Fruit fly (Drosophila melanogaster): ENCODE data around the gene gcm2.

The gcm2 gene

dm6 chr2L:9562713-9563112 lies 45.6 kb upstream of the gcm2 start (continued):
- TF ChIP-seq ERR (GFP tag; optimal IDR thresholded peaks at IDR 0.05) (no peak), lab (GFP tag; optimal IDR thresholded peaks at IDR 0.05) (peak; percentile 35), psq (GFP tag; optimal IDR thresholded peaks at IDR 0.05) (no peak), zen (tag; optimal IDR thresholded peaks at IDR 0.05) (no peak), abd-A (tag; optimal IDR thresholded peaks at IDR 0.05) (peak; percentile 29), dmrt99B (tag; optimal IDR thresholded peaks at IDR 0.05) (peak; percentile 8), CG10321 (GFP tag; IDR thresholded peaks at IDR 0.05) (no peak), slbo (GFP tag; IDR thresholded peaks at IDR 0.05) (no peak), da (GFP tag; optimal IDR thresholded peaks at IDR 0.05) (no peak), CG8359 (GFP tag; optimal IDR thresholded peaks at IDR 0.05; ENCODE audit: borderline replicate concordance) (no peak), CG2120 (GFP tag; optimal IDR thresholded peaks at IDR 0.05) (peak; percentile 7), fd102C (GFP tag; optimal IDR thresholded peaks at IDR 0.05) (no peak), HHEX (GFP tag; optimal IDR thresholded peaks at IDR 0.05) (no peak), CG32772 (GFP tag; IDR thresholded peaks at IDR 0.05) (no peak), luna (GFP tag; optimal IDR thresholded peaks at IDR 0.05) (no peak), CG13894 (tag; optimal IDR thresholded peaks at IDR 0.05) (peak; percentile 11), CG11504 (tag; optimal IDR thresholded peaks at IDR 0.05) (peak; percentile 19), row (GFP tag; IDR thresholded peaks at IDR 0.05) (peak; percentile 22; the same call in 1 of the 3 replicates), CG8290 (GFP tag; optimal IDR thresholded peaks at IDR 0.05) (no peak), CG8290 (tag; optimal IDR thresholded peaks at IDR 0.05) (peak in 1 of 2 experiments; percentile 41), CG18599 (GFP tag; optimal IDR thresholded peaks at IDR 0.05) (peak; percentile 60), CG9932 (GFP tag; IDR thresholded peaks at IDR 0.05) (peak; percentile 51), Deaf1 (tag; optimal IDR thresholded peaks at IDR 0.05) (no peak), D19B (GFP tag; optimal IDR thresholded peaks at IDR 0.05) (no peak), tna (GFP tag; IDR thresholded peaks at IDR 0.05; ENCODE audit: partially characterized antibody) (no peak), org-1 (GFP tag; optimal IDR thresholded peaks at IDR 0.05) (no peak), BEAF-32 (GFP tag; optimal IDR thresholded peaks at IDR 0.05) (no peak), CG7839 (tag; optimal IDR thresholded peaks at IDR 0.05) (peak; percentile 10), CG4854 (GFP tag; optimal IDR thresholded peaks at IDR 0.05) (no peak), Sox100B (GFP tag; optimal IDR thresholded peaks at IDR 0.05) (no peak), Taf1 (GFP tag; IDR thresholded peaks at IDR 0.05) (no peak), pros (GFP tag; optimal IDR thresholded peaks at IDR 0.05) (no peak), unc-4 (GFP tag; IDR thresholded peaks at IDR 0.05; ENCODE audit: partially characterized antibody) (no peak), yki (optimal IDR thresholded peaks at IDR 0.05) (no peak), CG17568 (GFP tag; optimal IDR thresholded peaks at IDR 0.05) (no peak), CG16815 (GFP tag; optimal IDR thresholded peaks at IDR 0.05) (no peak), Fer1 (GFP tag; optimal IDR thresholded peaks at IDR 0.05) (peak; percentile 36), Sox102F (GFP tag; optimal IDR thresholded peaks at IDR 0.05) (no peak), lov (optimal IDR thresholded peaks at IDR 0.05) (no peak), lov (GFP tag; IDR thresholded peaks at IDR 0.05) (0 out of 3 replicates have a peak, but pooled peaks have one; percentile 20), hbn (GFP tag; IDR thresholded peaks at IDR 0.05; ENCODE audit: partially characterized antibody) (no peak), Fer3 (tag; optimal IDR thresholded peaks at IDR 0.05) (no peak), knrl (GFP tag; IDR thresholded peaks at IDR 0.05; ENCODE audit: partially characterized antibody) (no peak), CG2712 (tag; optimal IDR thresholded peaks at IDR 0.05) (no peak), gsb (GFP tag; IDR thresholded peaks at IDR 0.05) (no peak), her (GFP tag; optimal IDR thresholded peaks at IDR 0.05) (no peak), pita (GFP tag; optimal IDR thresholded peaks at IDR 0.05) (no peak), CG11560 (tag; IDR thresholded peaks at IDR 0.05) (no peak), CG4360 (GFP tag; IDR thresholded peaks at IDR 0.05) (no peak), CG1529 (GFP tag; optimal IDR thresholded peaks at IDR 0.05) (no peak), Lpt (GFP tag; optimal IDR thresholded peaks at IDR 0.05) (no peak), CG15269 (tag; optimal IDR thresholded peaks at IDR 0.05) (no peak)

Data from whole organism, embryonic.